Fruit fly (Drosophila melanogaster): Measurements from ENCODE around the gene cu.

dm6 chr3R:11224478-11224877 is 27.1 kb downstream of the cu start:
- TF ChIP-seq CG10348 (GFP tag; IDR thresholded peaks at IDR 0.05) = no peak
- TF ChIP-seq CG34367 (tag; optimal IDR thresholded peaks at IDR 0.05) = no peak
- TF ChIP-seq EcR (GFP tag; optimal IDR thresholded peaks at IDR 0.05) = no peak
- no peak for TF ChIP-seq CG17806 (tag; optimal IDR thresholded peaks at IDR 0.05)
- no peak for TF ChIP-seq Pif1B (GFP tag; optimal IDR thresholded peaks at IDR 0.05)
- TF ChIP-seq CG8301 (tag; optimal IDR thresholded peaks at IDR 0.05) = no peak
- no peak for TF ChIP-seq CG13204 (GFP tag; optimal IDR thresholded peaks at IDR 0.05)
- no peak for TF ChIP-seq CG12605 (GFP tag; IDR thresholded peaks at IDR 0.05)
- TF ChIP-seq CG14655 (GFP tag; optimal IDR thresholded peaks at IDR 0.05) = no peak
- no peak for TF ChIP-seq CG8159 (tag; optimal IDR thresholded peaks at IDR 0.05)
- TF ChIP-seq Pif1A (GFP tag; optimal IDR thresholded peaks at IDR 0.05) = no peak
- no peak for TF ChIP-seq CG15710 (tag; optimal IDR thresholded peaks at IDR 0.05)
